Worm (Caenorhabditis elegans) whole organism, L1 larva: ENCODE measurements around the gene T28A11.4.

Experiments used
- C04F5.9 ChIP-seq: sonication (generic microtip); optimal IDR thresholded peaks from 2 replicates; lab custom pipeline; 2016; ENCODE audit warnings: missing genetic modification characterization, missing compliant biosample characterization
- C34B4.2 ChIP-seq: sonication (generic microtip); optimal IDR thresholded peaks from 2 replicates; lab custom pipeline; 2017; ENCODE audit warnings: mild to moderate bottlenecking, missing genetic modification characterization, missing compliant biosample characterization
- Y116A8C.19 ChIP-seq: sonication (generic microtip); optimal IDR thresholded peaks from 2 replicates; lab custom pipeline; 2016; ENCODE audit warnings: missing compliant biosample characterization, missing genetic modification characterization, borderline replicate concordance
- aha-1 ChIP-seq: fragments of 150-350 bp; optimal IDR thresholded peaks from 2 replicates; lab custom pipeline; 2014; ENCODE audit warnings: missing biosample characterization, missing genetic modification characterization
- ama-1 ChIP-seq: fragments of 150-350 bp; optimal IDR thresholded peaks from 2 replicates; lab custom pipeline; 2014
- ceh-63 ChIP-seq: fragments of 200-800 bp; sonication (Bioruptor generic); optimal IDR thresholded peaks from 2 replicates; lab custom pipeline; 2018; ENCODE audit warnings: mild to moderate bottlenecking, missing genetic modification characterization, missing compliant biosample characterization
- ceh-8 ChIP-seq: fragments of 200-800 bp; sonication (Bioruptor generic); optimal IDR thresholded peaks from 2 replicates; lab custom pipeline; 2018; ENCODE audit warnings: mild to moderate bottlenecking, missing genetic modification characterization, moderate library complexity, missing compliant biosample characterization
- ceh-82 ChIP-seq, 3 experiments: fragments of 150-350 bp in 1 of 3; sonication (generic microtip) in 2 of 3; optimal IDR thresholded peaks; 2 replicates each; lab custom pipeline; 2014 to 2017; ENCODE audit warnings: missing biosample characterization in 3 of 3, missing genetic modification characterization in 3 of 3
- ceh-88 ChIP-seq: fragments of 200-800 bp; sonication (Bioruptor generic); IDR thresholded peaks from 2 replicates; pipeline ENCODE4 v1.3.6; 2022; ENCODE audit warnings: missing genetic modification characterization, missing compliant biosample characterization
- ceh-90 ChIP-seq: sonication (generic microtip); optimal IDR thresholded peaks from 2 replicates; lab custom pipeline; 2016; ENCODE audit warnings: missing genetic modification characterization, missing compliant biosample characterization
- ces-1 ChIP-seq: fragments of 150-350 bp; optimal IDR thresholded peaks from 2 replicates; lab custom pipeline; 2014; ENCODE audit warnings: missing biosample characterization, missing genetic modification reagents, missing genetic modification characterization
- dpl-1 ChIP-seq, 3 experiments: fragments of 150-350 bp in 2 of 3; sonication (generic microtip) in 1 of 3; optimal IDR thresholded peaks; 2 replicates each; lab custom pipeline; 2014 to 2017; ENCODE audit warnings: missing biosample characterization in 3 of 3, missing genetic modification characterization in 3 of 3, missing genetic modification reagents in 3 of 3
- dsc-1 ChIP-seq: sonication (generic microtip); optimal IDR thresholded peaks from 2 replicates; lab custom pipeline; 2016; ENCODE audit warnings: mild to moderate bottlenecking, missing genetic modification characterization, missing compliant biosample characterization
- egl-13 ChIP-seq: sonication (generic microtip); optimal IDR thresholded peaks from 2 replicates; lab custom pipeline; 2016; ENCODE audit warnings: missing genotype, missing genetic modification reagents, missing genetic modification characterization, missing compliant biosample characterization
- egl-27 ChIP-seq, 2 experiments: fragments of 150-350 bp in 1 of 2; sonication (generic microtip); optimal IDR thresholded peaks; 3 replicates each; lab custom pipeline; 2017 to 2018; ENCODE audit warnings: missing biosample characterization in 2 of 2, missing genetic modification characterization in 2 of 2, missing genetic modification reagents in 2 of 2
- fkh-10 ChIP-seq: sonication (generic microtip); optimal IDR thresholded peaks from 2 replicates; lab custom pipeline; 2017; ENCODE audit warnings: missing biosample characterization, missing genetic modification reagents, missing genetic modification characterization
- fkh-8 ChIP-seq: sonication (generic microtip); optimal IDR thresholded peaks from 2 replicates; lab custom pipeline; 2016; ENCODE audit warnings: mild to moderate bottlenecking, missing genetic modification characterization, missing compliant biosample characterization
- fos-1 ChIP-seq: fragments of 150-350 bp; optimal IDR thresholded peaks from 2 replicates; lab custom pipeline; 2014; ENCODE audit warnings: missing biosample characterization, missing genetic modification characterization
- hpl-2 ChIP-seq: fragments of 150-350 bp; optimal IDR thresholded peaks from 2 replicates; lab custom pipeline; 2014; ENCODE audit warnings: missing biosample characterization, missing genetic modification reagents, missing genetic modification characterization
- isw-1 ChIP-seq: fragments of 200-800 bp; sonication (Bioruptor generic); IDR thresholded peaks from 2 replicates; pipeline ENCODE4 v1.3.6; 2022; ENCODE audit warnings: missing genetic modification characterization, missing compliant biosample characterization
- lin-13 ChIP-seq: fragments of 150-350 bp; optimal IDR thresholded peaks from 2 replicates; lab custom pipeline; 2014; ENCODE audit warnings: missing biosample characterization, missing genetic modification reagents, missing genetic modification characterization
- lin-14 ChIP-seq: fragments of 200-800 bp; sonication (Bioruptor generic); optimal IDR thresholded peaks from 2 replicates; lab custom pipeline; 2018; ENCODE audit warnings: mild to moderate bottlenecking, missing genetic modification characterization, moderate library complexity, missing compliant biosample characterization
- lin-15B ChIP-seq: fragments of 150-350 bp; sonication (generic microtip); optimal IDR thresholded peaks from 3 replicates; lab custom pipeline; 2014; ENCODE audit warnings: missing biosample characterization, missing genetic modification characterization
- lir-3 ChIP-seq: sonication (generic microtip); optimal IDR thresholded peaks from 2 replicates; lab custom pipeline; 2016; ENCODE audit warnings: mild to moderate bottlenecking, missing genetic modification characterization, moderate library complexity, missing compliant biosample characterization; ENCODE audit not compliant: poor library complexity
- mdl-1 ChIP-seq, 2 experiments: fragments of 150-350 bp; optimal IDR thresholded peaks; 2 replicates each; lab custom pipeline; 2014 to 2017; ENCODE audit warnings: missing biosample characterization in 2 of 2, missing genetic modification characterization in 2 of 2, inconsistent platforms in 1 of 2
- mef-2 ChIP-seq: fragments of 150-350 bp; optimal IDR thresholded peaks from 2 replicates; lab custom pipeline; 2014; ENCODE audit warnings: missing biosample characterization, missing genetic modification characterization
- mep-1 ChIP-seq: fragments of 150-350 bp; optimal IDR thresholded peaks from 2 replicates; lab custom pipeline; 2014; ENCODE audit warnings: missing biosample characterization, missing genetic modification characterization
- nhr-11 ChIP-seq: fragments of 150-350 bp; optimal IDR thresholded peaks from 2 replicates; lab custom pipeline; 2014; ENCODE audit warnings: missing biosample characterization, missing genetic modification characterization
- nhr-12 ChIP-seq: sonication (generic microtip); optimal IDR thresholded peaks from 2 replicates; lab custom pipeline; 2017; ENCODE audit warnings: missing biosample characterization, missing genetic modification characterization
- nhr-20 ChIP-seq: sonication (generic microtip); optimal IDR thresholded peaks from 2 replicates; lab custom pipeline; 2016; ENCODE audit warnings: mild to moderate bottlenecking, missing genetic modification characterization, missing compliant biosample characterization
- nhr-237 ChIP-seq: fragments of 150-350 bp; optimal IDR thresholded peaks from 2 replicates; lab custom pipeline; 2014; ENCODE audit warnings: missing biosample characterization, missing genetic modification characterization
- nhr-47 ChIP-seq: sonication (generic microtip); optimal IDR thresholded peaks from 2 replicates; lab custom pipeline; 2016; ENCODE audit warnings: mild to moderate bottlenecking, missing genetic modification characterization, moderate library complexity, missing compliant biosample characterization
- nhr-71 ChIP-seq: sonication (generic microtip); optimal IDR thresholded peaks from 2 replicates; lab custom pipeline; 2016; ENCODE audit warnings: mild to moderate bottlenecking, missing genetic modification characterization, moderate library complexity, missing compliant biosample characterization
- nhr-76 ChIP-seq: sonication (generic microtip); optimal IDR thresholded peaks from 2 replicates; lab custom pipeline; 2017; ENCODE audit warnings: missing biosample characterization, missing genetic modification characterization
- nhr-77 ChIP-seq: fragments of 150-350 bp; optimal IDR thresholded peaks from 2 replicates; lab custom pipeline; 2014; ENCODE audit warnings: missing biosample characterization, missing genetic modification characterization
- nhr-84 ChIP-seq: sonication (generic microtip); optimal IDR thresholded peaks from 2 replicates; lab custom pipeline; 2017; ENCODE audit warnings: missing biosample characterization, missing genetic modification characterization
- nhr-85 ChIP-seq: sonication (generic microtip); peaks from one replicate; lab custom pipeline; 2016; ENCODE audit warnings: missing genetic modification characterization, inconsistent platforms, missing compliant biosample characterization
- pag-3 ChIP-seq: sonication (generic microtip); optimal IDR thresholded peaks from 2 replicates; lab custom pipeline; 2017; ENCODE audit warnings: missing genetic modification characterization, mild to moderate bottlenecking, missing compliant biosample characterization, antibody characterized with exemption, borderline replicate concordance; ENCODE audit not compliant: insufficient read depth
- pax-3 ChIP-seq: fragments of 200-800 bp; sonication (Bioruptor generic); optimal IDR thresholded peaks from 2 replicates; lab custom pipeline; 2018; ENCODE audit warnings: mild to moderate bottlenecking, missing genetic modification characterization, moderate library complexity, missing compliant biosample characterization
- pqm-1 ChIP-seq: sonication (generic microtip); optimal IDR thresholded peaks from 3 replicates; lab custom pipeline; 2017; ENCODE audit warnings: missing biosample characterization, missing genetic modification characterization
- rnt-1 ChIP-seq: sonication (generic microtip); optimal IDR thresholded peaks from 2 replicates; lab custom pipeline; 2016; ENCODE audit warnings: mild to moderate bottlenecking, missing genetic modification characterization, moderate library complexity, missing compliant biosample characterization
- sptf-1 ChIP-seq: fragments of 150-350 bp; optimal IDR thresholded peaks from 2 replicates; lab custom pipeline; 2014; ENCODE audit warnings: missing biosample characterization, missing genetic modification characterization
- sup-37 ChIP-seq: fragments of 200-800 bp; sonication (Bioruptor generic); optimal IDR thresholded peaks from 2 replicates; lab custom pipeline; 2018; ENCODE audit warnings: mild to moderate bottlenecking, missing genetic modification characterization, missing compliant biosample characterization
- tbx-2 ChIP-seq: sonication (generic microtip); optimal IDR thresholded peaks from 2 replicates; lab custom pipeline; 2016; ENCODE audit warnings: missing genetic modification characterization, missing compliant biosample characterization
- unc-130 ChIP-seq: fragments of 150-350 bp; optimal IDR thresholded peaks from 2 replicates; lab custom pipeline; 2017; ENCODE audit warnings: missing biosample characterization, missing genetic modification characterization, inconsistent platforms
- unc-30 ChIP-seq: sonication (generic microtip); optimal IDR thresholded peaks from 2 replicates; lab custom pipeline; 2017; ENCODE audit warnings: missing biosample characterization, missing genetic modification characterization
- unc-62 ChIP-seq: fragments of 150-350 bp; optimal IDR thresholded peaks from 2 replicates; lab custom pipeline; 2014; ENCODE audit warnings: missing biosample characterization, missing genetic modification reagents, missing genetic modification characterization
- unc-98 ChIP-seq: fragments of 200-800 bp; sonication (Bioruptor generic); IDR thresholded peaks from 2 replicates; pipeline ENCODE4 v1.3.6; 2022; ENCODE audit warnings: missing genetic modification characterization, missing compliant biosample characterization
- vab-15 ChIP-seq: sonication (generic microtip); optimal IDR thresholded peaks from 2 replicates; lab custom pipeline; 2017; ENCODE audit warnings: missing genotype, mild to moderate bottlenecking, missing genetic modification characterization, missing compliant biosample characterization
- xbp-1 ChIP-seq: sonication (generic microtip); optimal IDR thresholded peaks from 2 replicates; lab custom pipeline; 2016; ENCODE audit warnings: missing genetic modification characterization, missing compliant biosample characterization
- zip-4 ChIP-seq: fragments of 200-800 bp; sonication (Bioruptor generic); optimal IDR thresholded peaks from 2 replicates; lab custom pipeline; 2018; ENCODE audit warnings: mild to moderate bottlenecking, missing genetic modification characterization, moderate library complexity, missing compliant biosample characterization
- ztf-11 ChIP-seq, 2 experiments: sonication (generic microtip); optimal IDR thresholded peaks; 2 replicates each; lab custom pipeline; 2016 to 2017; ENCODE audit warnings: missing genetic modification characterization in 2 of 2, missing biosample characterization in 1 of 2, missing compliant biosample characterization in 1 of 2

T28A11.4 gene

DNA sequence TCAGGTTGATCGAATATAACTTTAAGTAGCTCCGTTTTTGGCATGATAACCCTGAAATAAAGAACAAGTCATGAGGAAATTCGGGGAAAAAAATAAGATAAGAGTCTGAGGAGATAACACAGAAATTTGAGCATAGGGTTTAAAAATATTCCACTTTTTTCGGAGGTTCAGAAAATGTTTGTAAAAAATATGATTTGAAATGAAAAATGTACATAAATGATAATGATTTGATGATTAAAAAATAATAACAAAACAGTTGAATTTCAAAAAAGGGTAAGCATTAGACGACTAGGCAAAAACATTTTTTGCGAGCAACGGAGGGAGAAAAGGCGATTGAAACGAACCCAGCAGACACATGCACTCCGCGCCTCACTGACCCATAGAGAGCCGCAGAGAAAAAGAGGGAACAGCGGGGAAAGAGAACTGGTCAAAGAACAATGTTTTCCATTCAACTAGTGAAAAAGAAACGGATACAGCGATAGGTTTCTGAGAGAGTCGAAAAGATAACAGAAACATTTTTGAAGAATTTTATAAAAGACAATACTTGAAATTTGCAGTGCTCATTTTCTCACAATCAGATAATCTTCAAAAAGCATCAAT lies 38.3 kb downstream of the T28A11.4 start, which contains the start of gene arrd-18 (continued):
- TF ChIP-seq unc-130 (tag; lab: Kevin White, UChicago), result no peak
- peak; percentile 51 for TF ChIP-seq rnt-1
- TF ChIP-seq ceh-90, result no peak
- no peak for TF ChIP-seq unc-30 (tag; lab: Kevin White, UChicago)
- TF ChIP-seq nhr-84, result no peak
- TF ChIP-seq ceh-63, result no peak
- TF ChIP-seq ces-1 (GFP tag; lab: Kevin White, UChicago), result no peak
- no peak for TF ChIP-seq unc-98
- no peak for TF ChIP-seq lin-15B
- no peak for TF ChIP-seq unc-62
- no peak for TF ChIP-seq nhr-12 (tag; lab: Kevin White, UChicago)
- peak; percentile 20 for TF ChIP-seq fkh-8 (tag; lab: Kevin White, UChicago)
- no peak for TF ChIP-seq isw-1 (GFP tag; lab: Robert Waterston, UW)
- TF ChIP-seq xbp-1, result no peak
- TF ChIP-seq ceh-88 (GFP tag; lab: Robert Waterston, UW), result no peak
- no peak for TF ChIP-seq nhr-76 (tag; lab: Kevin White, UChicago)
- no peak for TF ChIP-seq nhr-11 (tag; lab: Kevin White, UChicago)
- TF ChIP-seq vab-15 (tag; lab: Kevin White, UChicago), result no peak
- no peak for TF ChIP-seq fkh-10
- TF ChIP-seq pqm-1 (tag; lab: Kevin White, UChicago), result no peak
- TF ChIP-seq pax-3 (tag; lab: Kevin White, UChicago), result no peak
- TF ChIP-seq ama-1 (lab: Kevin White, UChicago), result no peak
- peak; percentile 92 for TF ChIP-seq lin-14 (GFP tag; lab: Kevin White, UChicago)
- no peak for TF ChIP-seq lir-3
- peak; percentile 10 for TF ChIP-seq tbx-2 (tag; lab: Kevin White, UChicago)
- peak; percentile 62 for TF ChIP-seq nhr-71
- no peak for TF ChIP-seq sup-37 (GFP tag; lab: Kevin White, UChicago)
- TF ChIP-seq Y116A8C.19, result no peak
- no peak for TF ChIP-seq hpl-2 (GFP tag; lab: Kevin White, UChicago)
- TF ChIP-seq ztf-11 (tag; optimal IDR thresholded peaks at IDR 0.05; lab: Kevin White, UChicago), result no peak
- TF ChIP-seq nhr-47, result peak; percentile 18
- TF ChIP-seq sptf-1, result no peak

ce11 chrV:3315308-3315707 lies 41.5 kb downstream of the T28A11.4 start, which contains the start of gene arrd-19:
arrd-19 (minus strand) TSS chrV:3315516.
- no peak for TF ChIP-seq ceh-8 (GFP tag; lab: Kevin White, UChicago)
- TF ChIP-seq egl-27 (tag; optimal IDR thresholded peaks at IDR 0.05; lab: Kevin White, UChicago), result no peak
- peak; percentile 46 to 76 (median 63) for TF ChIP-seq dpl-1 (GFP tag; optimal IDR thresholded peaks at IDR 0.05; lab: Kevin White, UChicago)
- peak; percentile 53 for TF ChIP-seq fos-1
- peak in 2 of 3 experiments; percentile 36 to 76 for TF ChIP-seq ceh-82 (tag; optimal IDR thresholded peaks at IDR 0.05; lab: Kevin White, UChicago)
- TF ChIP-seq C34B4.2 (tag; lab: Kevin White, UChicago), result no peak
- no peak for TF ChIP-seq ztf-11 (tag; optimal IDR thresholded peaks at IDR 0.05; lab: Kevin White, UChicago)
- peak; percentile 67 for TF ChIP-seq pag-3 (tag; lab: Kevin White, UChicago)
- TF ChIP-seq nhr-85 (tag; lab: Kevin White, UChicago), result peak; percentile 97
- peak; percentile 63 for TF ChIP-seq unc-130 (tag; lab: Kevin White, UChicago)
- no peak for TF ChIP-seq sup-37 (GFP tag; lab: Kevin White, UChicago)
- no peak for TF ChIP-seq nhr-237 (tag; lab: Kevin White, UChicago)
- TF ChIP-seq mdl-1 (tag; optimal IDR thresholded peaks at IDR 0.05; lab: Kevin White, UChicago), result peak in 1 of 2 experiments; percentile 71
- TF ChIP-seq pax-3 (tag; lab: Kevin White, UChicago), result no peak
- no peak for TF ChIP-seq C04F5.9 (tag; lab: Kevin White, UChicago)
- no peak for TF ChIP-seq aha-1 (tag; lab: Kevin White, UChicago)
- peak; percentile 19 for TF ChIP-seq egl-13
- TF ChIP-seq lin-13 (GFP tag; lab: Kevin White, UChicago), result peak; percentile 38
- TF ChIP-seq zip-4 (GFP tag; lab: Kevin White, UChicago), result no peak
- no peak for TF ChIP-seq ama-1 (lab: Kevin White, UChicago)
- peak; percentile 46 for TF ChIP-seq dsc-1
- peak; percentile 88 for TF ChIP-seq mep-1 (tag; lab: Kevin White, UChicago)
- no peak for TF ChIP-seq unc-62
- TF ChIP-seq unc-30 (tag; lab: Kevin White, UChicago), result no peak
- no peak for TF ChIP-seq Y116A8C.19
- TF ChIP-seq nhr-20, result peak; percentile 84
- TF ChIP-seq nhr-71, result peak; percentile 88
- TF ChIP-seq nhr-77 (tag; lab: Kevin White, UChicago), result peak; percentile 72
- no peak for TF ChIP-seq mef-2 (tag; lab: Kevin White, UChicago)
